Fruit fly (Drosophila melanogaster): ENCODE results near the gene homer.

dm6 chr2L:6723750-6724503, 768 bp upstream of the homer start, which contains the start of gene Liprin-alpha:
- TF ChIP-seq D19B (GFP tag; optimal IDR thresholded peaks at IDR 0.05) (no peak), z (GFP tag; IDR thresholded peaks at IDR 0.05) (no peak), jing (GFP tag; optimal IDR thresholded peaks at IDR 0.05) (no peak), CG11093 (GFP tag; IDR thresholded peaks at IDR 0.05) (no peak), CG30020 (tag; optimal IDR thresholded peaks at IDR 0.05) (no peak), CG17385 (GFP tag; optimal IDR thresholded peaks at IDR 0.05) (no peak), CG17186 (GFP tag; optimal IDR thresholded peaks at IDR 0.05) (no peak), Optix (GFP tag; IDR thresholded peaks at IDR 0.05) (no peak), CG4854 (GFP tag; optimal IDR thresholded peaks at IDR 0.05) (no peak), Deaf1 (tag; optimal IDR thresholded peaks at IDR 0.05) (no peak), CrebB (tag; optimal IDR thresholded peaks at IDR 0.05) (no peak), phol (tag; optimal IDR thresholded peaks at IDR 0.05) (peak; percentile 2), CG13624 (GFP tag; optimal IDR thresholded peaks at IDR 0.05) (no peak)
